Fruit fly (Drosophila melanogaster) whole organism, pupa: ENCODE measurements around the gene Vha16-5.

Experiments
- CG10348 ChIP-seq: fragments of 200-800 bp; sonication (Bioruptor generic); IDR thresholded peaks from 2 replicates; pipeline ENCODE4 v1.3.6; 2022; ENCODE audit warnings: missing biosample characterization, missing genetic modification characterization
- CG12605 ChIP-seq: fragments of 200-800 bp; sonication (Bioruptor generic); IDR thresholded peaks from 2 replicates; pipeline ENCODE4 v1.3.6; 2022; ENCODE audit warnings: missing biosample characterization, missing genetic modification characterization
- CG14655 ChIP-seq: fragments of 200-800 bp; sonication (Bioruptor generic); optimal IDR thresholded peaks from 3 replicates; lab custom pipeline; 2017; ENCODE audit warnings: mild to moderate bottlenecking, missing biosample characterization, missing genetic modification reagents, missing genetic modification characterization
- CG15710 ChIP-seq: fragments of 200-800 bp; sonication (Bioruptor generic); optimal IDR thresholded peaks from 2 replicates; lab custom pipeline; 2018; ENCODE audit warnings: missing biosample characterization, mild to moderate bottlenecking, missing genetic modification characterization, moderate library complexity
- CG4496 ChIP-seq: fragments of 200-800 bp; sonication (Bioruptor generic); IDR thresholded peaks from 3 replicates; pipeline ENCODE4 v1.3.6; 2022; ENCODE audit warnings: missing biosample characterization, missing genetic modification characterization
- CG8159 ChIP-seq: fragments of 200-800 bp; sonication (Bioruptor generic); optimal IDR thresholded peaks from 3 replicates; lab custom pipeline; 2018; ENCODE audit warnings: missing biosample characterization, mild to moderate bottlenecking, missing genetic modification characterization, moderate library complexity
- CG9948 ChIP-seq: fragments of 200-800 bp; sonication (Bioruptor generic); optimal IDR thresholded peaks from 2 replicates; lab custom pipeline; 2018; ENCODE audit warnings: missing biosample characterization, mild to moderate bottlenecking, missing genetic modification characterization, moderate library complexity
- EcR ChIP-seq: fragments of 200-800 bp; sonication (Bioruptor generic); optimal IDR thresholded peaks from 3 replicates; lab custom pipeline; 2019; ENCODE audit warnings: missing biosample characterization, missing genetic modification characterization, mild to moderate bottlenecking, moderate library complexity, missing genetic modification reagents
- Ets98B ChIP-seq: fragments of 200-800 bp; sonication (Bioruptor generic); IDR thresholded peaks from 2 replicates; pipeline ENCODE4 v1.3.6; 2022; ENCODE audit warnings: missing biosample characterization, missing genetic modification characterization
- rn ChIP-seq: fragments of 200-800 bp; sonication (Bioruptor generic); IDR thresholded peaks from 2 replicates; pipeline ENCODE4 v1.3.6; 2022; ENCODE audit warnings: missing biosample characterization, missing genetic modification characterization

dm6 chr2L:10767597-10768188 is 30.9 kb upstream of the Vha16-5 start, which contains the start of gene Ubc2:
- TF ChIP-seq CG14655 (GFP tag; lab: Kevin White, UChicago): no peak
- no peak for TF ChIP-seq Ets98B (GFP tag; lab: Robert Waterston, UW)
- no peak for TF ChIP-seq CG9948 (tag; lab: Kevin White, UChicago)
- no peak for TF ChIP-seq CG10348 (GFP tag; lab: Robert Waterston, UW)
- no peak for TF ChIP-seq CG15710 (tag; lab: Kevin White, UChicago)
- TF ChIP-seq CG4496 (GFP tag; lab: Robert Waterston, UW): peak; percentile 49; the same call in 2 of the 3 replicates
- no peak for TF ChIP-seq rn (GFP tag; lab: Robert Waterston, UW)
- no peak for TF ChIP-seq CG12605 (GFP tag; lab: Robert Waterston, UW)
- no peak for TF ChIP-seq CG8159 (tag; lab: Kevin White, UChicago)
- TF ChIP-seq EcR (GFP tag; lab: Kevin White, UChicago): no peak
